Fruit fly (Drosophila melanogaster): ENCODE results near the gene CG10466.

Gene CG10466

DNA sequence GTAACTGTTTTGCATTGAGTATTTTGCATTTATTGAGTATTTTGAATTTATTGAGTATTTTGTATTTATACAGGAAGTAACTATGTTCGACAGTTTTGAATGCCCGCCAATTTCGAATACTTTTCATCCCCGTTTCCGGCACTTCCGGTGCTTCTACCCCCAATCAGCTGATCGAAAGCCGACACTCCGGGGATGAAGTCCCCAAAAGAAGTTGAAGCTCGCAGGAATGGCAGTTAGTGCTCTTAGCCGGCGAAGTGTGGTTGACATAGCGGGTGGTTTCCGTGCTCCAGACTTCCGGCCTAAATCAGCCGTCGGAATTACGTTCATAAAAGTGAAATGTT is 4.2 kb downstream of the CG10466 start, which contains the start of gene sick (continued):
- TF ChIP-seq CG13123 (GFP tag; optimal IDR thresholded peaks at IDR 0.05) (no peak), HmgZ (tag; optimal IDR thresholded peaks at IDR 0.05) (no peak), dan (GFP tag; IDR thresholded peaks at IDR 0.05) (no peak), CkIIα-i1 (GFP tag; IDR thresholded peaks at IDR 0.05) (no peak), Dll (GFP tag; IDR thresholded peaks at IDR 0.05; ENCODE audit: partially characterized antibody) (0 out of 4 replicates have a peak, but pooled peaks have one; percentile 8), Neu2 (GFP tag; optimal IDR thresholded peaks at IDR 0.05; ENCODE audit: borderline replicate concordance) (no peak), CG17829 (tag; optimal IDR thresholded peaks at IDR 0.05) (no peak), CG34422 (GFP tag; IDR thresholded peaks at IDR 0.05) (no peak), CG6254 (GFP tag; optimal IDR thresholded peaks at IDR 0.05) (no peak), Dfd (GFP tag; optimal IDR thresholded peaks at IDR 0.05) (no peak), CG14710 (tag; optimal IDR thresholded peaks at IDR 0.05) (peak; percentile 48), knrl (GFP tag; IDR thresholded peaks at IDR 0.05; ENCODE audit: partially characterized antibody) (no peak), danr (GFP tag; IDR thresholded peaks at IDR 0.05) (no peak), amos (GFP tag; IDR thresholded peaks at IDR 0.05; ENCODE audit: partially characterized antibody) (no peak), CG3407 (GFP tag; optimal IDR thresholded peaks at IDR 0.05) (no peak), bowl (GFP tag; IDR thresholded peaks at IDR 0.05) (no peak)

DNA sequence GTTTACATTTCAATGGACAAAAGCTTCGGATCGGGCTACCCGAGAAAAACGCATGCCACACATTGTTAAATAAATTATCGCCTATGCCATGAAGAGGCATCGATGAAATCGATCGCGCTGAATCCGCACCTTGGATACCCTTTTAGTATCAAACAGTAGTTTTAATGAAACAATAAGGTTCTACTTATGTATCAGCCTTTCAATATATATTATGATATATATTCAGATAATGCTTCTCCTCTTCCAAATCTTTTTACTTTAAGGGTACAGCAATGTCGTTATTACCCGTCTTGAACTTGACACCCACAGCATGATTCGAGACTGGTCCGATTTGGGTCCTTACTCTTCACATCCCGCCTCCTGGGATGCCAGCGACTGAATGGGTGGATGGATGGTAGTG is 8.0 kb downstream of the CG10466 start:
- TF ChIP-seq zen2 (GFP tag; IDR thresholded peaks at IDR 0.05; ENCODE audit: partially characterized antibody) = no peak
- no peak for TF ChIP-seq CG6683 (GFP tag; optimal IDR thresholded peaks at IDR 0.05)
- TF ChIP-seq toy (GFP tag; IDR thresholded peaks at IDR 0.05) = no peak
- no peak for TF ChIP-seq gcm2 (GFP tag; optimal IDR thresholded peaks at IDR 0.05)
- no peak for TF ChIP-seq crc (GFP tag; optimal IDR thresholded peaks at IDR 0.05)
- no peak for TF ChIP-seq CG16863 (GFP tag; optimal IDR thresholded peaks at IDR 0.05)
- no peak for TF ChIP-seq CG6813 (GFP tag; optimal IDR thresholded peaks at IDR 0.05)
- no peak for TF ChIP-seq Ada2b (GFP tag; IDR thresholded peaks at IDR 0.05)
- TF ChIP-seq Taf1 (GFP tag; IDR thresholded peaks at IDR 0.05) = no peak
- no peak for TF ChIP-seq sens (GFP tag)
- no peak for TF ChIP-seq Adf1 (GFP tag; IDR thresholded peaks at IDR 0.05)
- TF ChIP-seq CG17802 (tag; optimal IDR thresholded peaks at IDR 0.05) = no peak
- TF ChIP-seq CG17912 (GFP tag; optimal IDR thresholded peaks at IDR 0.05) = no peak
- TF ChIP-seq klu (GFP tag; IDR thresholded peaks at IDR 0.05) = no peak
- no peak for TF ChIP-seq CG13624 (GFP tag; optimal IDR thresholded peaks at IDR 0.05)
- TF ChIP-seq maf-S (GFP tag; optimal IDR thresholded peaks at IDR 0.05) = no peak
- no peak for TF ChIP-seq CG1647 (GFP tag; optimal IDR thresholded peaks at IDR 0.05)
- TF ChIP-seq CG5245 (GFP tag; optimal IDR thresholded peaks at IDR 0.05) = no peak
- peak; percentile 41 for TF ChIP-seq fd96Cb (tag; optimal IDR thresholded peaks at IDR 0.05)
- TF ChIP-seq ara (GFP tag; IDR thresholded peaks at IDR 0.05) = no peak
- TF ChIP-seq fd102C (GFP tag; optimal IDR thresholded peaks at IDR 0.05) = no peak
- no peak for TF ChIP-seq CG9609 (GFP tag; optimal IDR thresholded peaks at IDR 0.05)
- no peak for TF ChIP-seq cwo (GFP tag; optimal IDR thresholded peaks at IDR 0.05)
- no peak for TF ChIP-seq seq (GFP tag; IDR thresholded peaks at IDR 0.05)
- no peak for TF ChIP-seq CG11085 (GFP tag; IDR thresholded peaks at IDR 0.05)
- no peak for TF ChIP-seq CG1529 (GFP tag; optimal IDR thresholded peaks at IDR 0.05)
- no peak for TF ChIP-seq hb (GFP tag; IDR thresholded peaks at IDR 0.05; ENCODE audit: partially characterized antibody)
- no peak for TF ChIP-seq CG2120 (GFP tag; optimal IDR thresholded peaks at IDR 0.05)
- no peak for TF ChIP-seq Usf (GFP tag; optimal IDR thresholded peaks at IDR 0.05)
- no peak for TF ChIP-seq CG15073 (GFP tag; optimal IDR thresholded peaks at IDR 0.05)
- no peak for TF ChIP-seq inv (GFP tag; IDR thresholded peaks at IDR 0.05; ENCODE audit: partially characterized antibody)
- no peak for TF ChIP-seq CG6854 (GFP tag; optimal IDR thresholded peaks at IDR 0.05)
- TF ChIP-seq zen (tag; optimal IDR thresholded peaks at IDR 0.05) = no peak
- no peak for TF ChIP-seq kay (GFP tag; optimal IDR thresholded peaks at IDR 0.05)
- no peak for TF ChIP-seq E2f1 (GFP tag; IDR thresholded peaks at IDR 0.05)
- no peak for TF ChIP-seq rib (GFP tag; IDR thresholded peaks at IDR 0.05)
